Worm (Caenorhabditis elegans) whole organism, midembryonic: ENCODE measurements around the gene tasp-1.

Source experiments
- T22C8.4 ChIP-seq: fragments of 200-800 bp; sonication (Bioruptor generic); IDR thresholded peaks from 2 replicates; pipeline ENCODE4 v1.3.6; 2022; ENCODE audit warnings: missing genetic modification characterization, missing compliant biosample characterization
- flt-1 ChIP-seq: fragments of 200-800 bp; sonication (Bioruptor generic); IDR thresholded peaks from 2 replicates; pipeline ENCODE4 v1.3.6; 2022; ENCODE audit warnings: missing genetic modification characterization, missing compliant biosample characterization
- med-1 ChIP-seq: sonication (generic microtip); optimal IDR thresholded peaks from 2 replicates; lab custom pipeline; 2017; ENCODE audit warnings: missing genetic modification characterization, mild to moderate bottlenecking, missing compliant biosample characterization, antibody characterized with exemption, missing genetic modification reagents; ENCODE audit not compliant: insufficient read depth
- ref-1 ChIP-seq: fragments of 200-800 bp; sonication (Bioruptor generic); conservative IDR thresholded peaks from 2 replicates; pipeline ENCODE4 v1.3.6; 2022; ENCODE audit warnings: missing genetic modification reagents, missing genetic modification characterization, missing compliant biosample characterization
- tab-1 ChIP-seq: fragments of 200-800 bp; sonication (Bioruptor generic); IDR thresholded peaks from 2 replicates; pipeline ENCODE4 v1.3.6; 2022; ENCODE audit warnings: missing genetic modification characterization, missing compliant biosample characterization
- ztf-29 ChIP-seq: fragments of 200-800 bp; sonication (Bioruptor generic); IDR thresholded peaks from 2 replicates; pipeline ENCODE4 v1.3.6; 2022; ENCODE audit warnings: missing genetic modification reagents, missing genetic modification characterization, missing compliant biosample characterization

- no peak for TF ChIP-seq ztf-29 (GFP tag; lab: Robert Waterston, UW)
- no peak for TF ChIP-seq med-1 (GFP tag; lab: Kevin White, UChicago)
- TF ChIP-seq tab-1 (GFP tag; lab: Robert Waterston, UW): no peak
- TF ChIP-seq flt-1 (GFP tag; lab: Robert Waterston, UW): no peak
- no peak for TF ChIP-seq ref-1 (GFP tag; lab: Robert Waterston, UW)
- no peak for TF ChIP-seq T22C8.4
Measured at ce11 chrIII:10783052-10783451, 23.9 kb downstream of the tasp-1 start.
